Fruit fly (Drosophila melanogaster) whole organism, embryonic: ENCODE results near the gene Cpr67Fb.

ENCODE experiments used
- Ada2b ChIP-seq: fragments of 200-800 bp; sonication (Bioruptor generic); IDR thresholded peaks from 2 replicates; pipeline ENCODE4 v1.3.6; 2022; ENCODE audit warnings: missing biosample characterization, missing genetic modification characterization
- B-H2 ChIP-seq: fragments of 200-800 bp; sonication (Bioruptor generic); optimal IDR thresholded peaks from 2 replicates; lab custom pipeline; 2018; ENCODE audit warnings: missing biosample characterization, mild to moderate bottlenecking, missing genetic modification characterization
- Bgb ChIP-seq: fragments of 200-800 bp; sonication (Bioruptor generic); IDR thresholded peaks from 2 replicates; pipeline ENCODE4 v1.3.6; 2022; ENCODE audit warnings: missing biosample characterization, missing genetic modification characterization; ENCODE audit not compliant: partially characterized antibody
- Blimp-1 ChIP-seq: fragments of 200-800 bp; sonication (Bioruptor generic); optimal IDR thresholded peaks from 3 replicates; lab custom pipeline; 2018; ENCODE audit warnings: missing biosample characterization, missing genetic modification characterization, mild to moderate bottlenecking, moderate library complexity, missing genetic modification reagents
- CG11247 ChIP-seq: fragments of 200-800 bp; sonication (Bioruptor generic); IDR thresholded peaks from 2 replicates; pipeline ENCODE4 v1.3.6; 2022; ENCODE audit warnings: missing biosample characterization, missing genetic modification characterization
- CG13123 ChIP-seq: fragments of 200-800 bp; sonication (Bioruptor generic); optimal IDR thresholded peaks from 2 replicates; lab custom pipeline; 2016; ENCODE audit warnings: missing biosample characterization, missing genetic modification characterization
- CG14667 ChIP-seq: fragments of 200-800 bp; sonication (Bioruptor generic); IDR thresholded peaks from 2 replicates; pipeline ENCODE4 v1.3.6; 2022; ENCODE audit warnings: missing biosample characterization, missing genetic modification characterization
- CG15514 ChIP-seq: fragments of 200-800 bp; sonication (Bioruptor generic); optimal IDR thresholded peaks from 3 replicates; lab custom pipeline; 2017; ENCODE audit warnings: missing biosample characterization, missing genetic modification characterization, mild to moderate bottlenecking, moderate library complexity, missing genetic modification reagents
- CG1603 ChIP-seq: fragments of 200-800 bp; sonication (Bioruptor generic); optimal IDR thresholded peaks from 2 replicates; lab custom pipeline; 2019; ENCODE audit warnings: missing biosample characterization, mild to moderate bottlenecking, missing genetic modification characterization, moderate library complexity
- CG17612 ChIP-seq: fragments of 200-800 bp; sonication (Bioruptor generic); IDR thresholded peaks from 2 replicates; pipeline ENCODE4 v1.3.6; 2022; ENCODE audit warnings: missing biosample characterization, missing genetic modification characterization
- CG18764 ChIP-seq: fragments of 200-800 bp; sonication (Bioruptor generic); optimal IDR thresholded peaks from 3 replicates; lab custom pipeline; 2016; ENCODE audit warnings: missing biosample characterization, missing genetic modification characterization
- CG2678 ChIP-seq: fragments of 200-800 bp; sonication (Bioruptor generic); optimal IDR thresholded peaks from 3 replicates; lab custom pipeline; 2019; ENCODE audit warnings: missing biosample characterization, mild to moderate bottlenecking, missing genetic modification characterization, moderate library complexity
- CG2712 ChIP-seq: fragments of 200-800 bp; optimal IDR thresholded peaks from 3 replicates; lab custom pipeline; 2019; ENCODE audit warnings: missing biosample characterization, mild to moderate bottlenecking, missing genetic modification characterization, moderate library complexity
- CG31365 ChIP-seq: fragments of 200-800 bp; sonication (Bioruptor generic); optimal IDR thresholded peaks from 2 replicates; lab custom pipeline; 2018; ENCODE audit warnings: missing biosample characterization, mild to moderate bottlenecking, missing genetic modification characterization
- CG33557 ChIP-seq: fragments of 200-800 bp; sonication (Bioruptor generic); optimal IDR thresholded peaks from 2 replicates; lab custom pipeline; 2019; ENCODE audit warnings: missing biosample characterization, mild to moderate bottlenecking, missing genetic modification characterization, moderate library complexity
- CG34422 ChIP-seq: fragments of 200-800 bp; sonication (Bioruptor generic); IDR thresholded peaks from 3 replicates; pipeline ENCODE4 v1.3.6; 2022; ENCODE audit warnings: missing biosample characterization, missing genetic modification characterization
- CG4617 ChIP-seq: fragments of 200-800 bp; sonication (Bioruptor generic); optimal IDR thresholded peaks from 3 replicates; lab custom pipeline; 2016; ENCODE audit warnings: missing biosample characterization, missing genetic modification characterization, borderline replicate concordance
- CG5953 ChIP-seq: fragments of 200-800 bp; sonication (Bioruptor generic); IDR thresholded peaks from 2 replicates; pipeline ENCODE4 v1.3.6; 2022; ENCODE audit warnings: missing biosample characterization, missing genetic modification characterization
- CG8388 ChIP-seq: fragments of 200-800 bp; sonication (Bioruptor generic); optimal IDR thresholded peaks from 2 replicates; lab custom pipeline; 2019; ENCODE audit warnings: missing biosample characterization, mild to moderate bottlenecking, missing genetic modification characterization, moderate library complexity
- CG9609 ChIP-seq: fragments of 200-800 bp; sonication (Bioruptor generic); optimal IDR thresholded peaks from 3 replicates; lab custom pipeline; 2016; ENCODE audit warnings: missing biosample characterization, missing genetic modification characterization
- CG9932 ChIP-seq: fragments of 200-800 bp; sonication (Bioruptor generic); IDR thresholded peaks from 2 replicates; pipeline ENCODE4 v1.3.6; 2022; ENCODE audit warnings: missing biosample characterization, missing genetic modification characterization
- Camta ChIP-seq: fragments of 200-800 bp; sonication (Bioruptor generic); optimal IDR thresholded peaks from 2 replicates; lab custom pipeline; 2016; ENCODE audit warnings: missing biosample characterization, missing genetic modification characterization
- Doc3 ChIP-seq: fragments of 200-800 bp; sonication (Bioruptor generic); IDR thresholded peaks from 3 replicates; pipeline ENCODE4 v1.3.6; 2022; ENCODE audit warnings: missing biosample characterization, missing genetic modification characterization; ENCODE audit not compliant: partially characterized antibody
- E2f1 ChIP-seq: fragments of 200-800 bp; sonication (Bioruptor generic); IDR thresholded peaks from 2 replicates; pipeline ENCODE4 v1.3.6; 2022; ENCODE audit warnings: missing biosample characterization, missing genetic modification characterization
- E2f2 ChIP-seq: fragments of 200-800 bp; sonication (Bioruptor generic); IDR thresholded peaks from 2 replicates; pipeline ENCODE4 v1.3.6; 2022; ENCODE audit warnings: missing biosample characterization, missing genetic modification characterization
- Ets65A ChIP-seq: fragments of 200-800 bp; sonication (Bioruptor generic); peaks from one replicate; lab custom pipeline; 2016; ENCODE audit warnings: missing biosample characterization, missing genetic modification characterization
- Fer1 ChIP-seq: fragments of 200-800 bp; sonication (Bioruptor generic); optimal IDR thresholded peaks from 2 replicates; lab custom pipeline; 2017; ENCODE audit warnings: missing biosample characterization, mild to moderate bottlenecking, missing genetic modification characterization
- HLH54F ChIP-seq: fragments of 200-800 bp; sonication (Bioruptor generic); optimal IDR thresholded peaks from 3 replicates; lab custom pipeline; 2016; ENCODE audit warnings: missing biosample characterization, missing genetic modification characterization
- Med ChIP-seq: fragments of 200-800 bp; sonication (Bioruptor generic); peaks from one replicate; lab custom pipeline; 2016; ENCODE audit warnings: missing biosample characterization, missing genetic modification characterization, mild to moderate bottlenecking, inconsistent platforms, moderate library complexity
- Nf-YB ChIP-seq: fragments of 200-800 bp; sonication (Bioruptor generic); optimal IDR thresholded peaks from 3 replicates; lab custom pipeline; 2019; ENCODE audit warnings: missing biosample characterization, mild to moderate bottlenecking, missing genetic modification characterization, moderate library complexity
- Spps ChIP-seq: fragments of 200-800 bp; sonication (Bioruptor generic); optimal IDR thresholded peaks from 2 replicates; lab custom pipeline; 2018; ENCODE audit warnings: missing biosample characterization, mild to moderate bottlenecking, missing genetic modification characterization
- caup ChIP-seq: fragments of 200-800 bp; sonication (Bioruptor generic); optimal IDR thresholded peaks from 3 replicates; lab custom pipeline; 2017; ENCODE audit warnings: missing biosample characterization, mild to moderate bottlenecking, missing genetic modification characterization, moderate library complexity; ENCODE audit not compliant: severe bottlenecking
- chif ChIP-seq, 2 experiments: fragments of 200-800 bp; sonication (Bioruptor generic); optimal IDR thresholded peaks; 3 replicates each; lab custom pipeline; 2016; ENCODE audit warnings: missing biosample characterization in 2 of 2, missing genetic modification characterization in 2 of 2
- crp ChIP-seq, 2 experiments: fragments of 200-800 bp; sonication (Bioruptor generic); optimal IDR thresholded peaks; 2 replicates in 1 of 2; 3 replicates in 1 of 2; lab custom pipeline; 2017; ENCODE audit warnings: missing biosample characterization in 2 of 2, missing genetic modification characterization in 2 of 2, mild to moderate bottlenecking in 1 of 2, moderate library complexity in 1 of 2
- gsb ChIP-seq: fragments of 200-800 bp; sonication (Bioruptor generic); IDR thresholded peaks from 2 replicates; pipeline ENCODE4 v1.3.6; 2022; ENCODE audit warnings: missing biosample characterization, missing genetic modification characterization
- hbn ChIP-seq: fragments of 200-800 bp; sonication (Bioruptor generic); IDR thresholded peaks from 2 replicates; pipeline ENCODE4 v1.3.6; 2022; ENCODE audit warnings: missing biosample characterization, missing genetic modification characterization; ENCODE audit not compliant: partially characterized antibody
- hkb ChIP-seq, 2 experiments: fragments of 200-800 bp in 1 of 2; fragments of >200 bp in 1 of 2; sonication (Bioruptor generic) in 1 of 2; IDR thresholded peaks in 1 of 2; optimal IDR thresholded peaks in 1 of 2; 2 replicates each; pipeline versions ENCODE4 v1.3.6 to Lab custom; 2017 to 2022; ENCODE audit warnings: missing biosample characterization in 1 of 2, missing genetic modification characterization in 1 of 2
- ind ChIP-seq: fragments of 200-800 bp; sonication (Bioruptor generic); optimal IDR thresholded peaks from 3 replicates; lab custom pipeline; 2016; ENCODE audit warnings: missing biosample characterization, missing genetic modification characterization
- insv ChIP-seq, 2 experiments: fragments of 200-800 bp; sonication (Bioruptor generic); optimal IDR thresholded peaks; 3 replicates each; lab custom pipeline; 2016 to 2018; ENCODE audit warnings: missing biosample characterization in 2 of 2, missing genetic modification characterization in 2 of 2
- nau ChIP-seq: fragments of 200-800 bp; sonication (Bioruptor generic); optimal IDR thresholded peaks from 3 replicates; lab custom pipeline; 2017; ENCODE audit warnings: missing biosample characterization, mild to moderate bottlenecking, missing genetic modification characterization, missing genetic modification reagents
- nerfin-1 ChIP-seq: fragments of 200-800 bp; sonication (Bioruptor generic); optimal IDR thresholded peaks from 3 replicates; lab custom pipeline; 2019; ENCODE audit warnings: missing biosample characterization, mild to moderate bottlenecking, missing genetic modification characterization, moderate library complexity
- odd ChIP-seq: fragments of 200-800 bp; sonication (Bioruptor generic); optimal IDR thresholded peaks from 2 replicates; lab custom pipeline; 2017; ENCODE audit warnings: missing biosample characterization, mild to moderate bottlenecking, missing genetic modification characterization
- p53 ChIP-seq: fragments of 200-800 bp; sonication (Bioruptor generic); optimal IDR thresholded peaks from 2 replicates; lab custom pipeline; 2016; ENCODE audit warnings: missing biosample characterization, missing genetic modification characterization
- phol ChIP-seq: fragments of 200-800 bp; sonication (Bioruptor generic); optimal IDR thresholded peaks from 3 replicates; lab custom pipeline; 2018; ENCODE audit warnings: missing biosample characterization, mild to moderate bottlenecking, missing genetic modification characterization, moderate library complexity
- seq ChIP-seq: fragments of 200-800 bp; sonication (Bioruptor generic); IDR thresholded peaks from 2 replicates; pipeline ENCODE4 v1.3.6; 2022; ENCODE audit warnings: missing biosample characterization, missing genetic modification characterization
- sima ChIP-seq: fragments of 200-800 bp; sonication (Bioruptor generic); optimal IDR thresholded peaks from 2 replicates; lab custom pipeline; 2016; ENCODE audit warnings: missing biosample characterization, missing genetic modification characterization
- slbo ChIP-seq: fragments of 200-800 bp; sonication (Bioruptor generic); IDR thresholded peaks from 2 replicates; pipeline ENCODE4 v1.3.6; 2022; ENCODE audit warnings: missing biosample characterization, missing genetic modification characterization
- slou ChIP-seq: fragments of 200-800 bp; sonication (Bioruptor generic); optimal IDR thresholded peaks from 3 replicates; lab custom pipeline; 2016; ENCODE audit warnings: missing biosample characterization, missing genetic modification characterization
- ttk ChIP-seq: fragments of 200-800 bp; sonication (Bioruptor generic); IDR thresholded peaks from 2 replicates; pipeline ENCODE4 v2.1.2; 2022; ENCODE audit warnings: missing biosample characterization, missing genetic modification characterization
- vvl ChIP-seq: fragments of 200-800 bp; sonication (Bioruptor generic); IDR thresholded peaks from 2 replicates; pipeline ENCODE4 v1.3.6; 2022; ENCODE audit warnings: missing biosample characterization, missing genetic modification characterization

Cpr67Fb gene

DNA sequence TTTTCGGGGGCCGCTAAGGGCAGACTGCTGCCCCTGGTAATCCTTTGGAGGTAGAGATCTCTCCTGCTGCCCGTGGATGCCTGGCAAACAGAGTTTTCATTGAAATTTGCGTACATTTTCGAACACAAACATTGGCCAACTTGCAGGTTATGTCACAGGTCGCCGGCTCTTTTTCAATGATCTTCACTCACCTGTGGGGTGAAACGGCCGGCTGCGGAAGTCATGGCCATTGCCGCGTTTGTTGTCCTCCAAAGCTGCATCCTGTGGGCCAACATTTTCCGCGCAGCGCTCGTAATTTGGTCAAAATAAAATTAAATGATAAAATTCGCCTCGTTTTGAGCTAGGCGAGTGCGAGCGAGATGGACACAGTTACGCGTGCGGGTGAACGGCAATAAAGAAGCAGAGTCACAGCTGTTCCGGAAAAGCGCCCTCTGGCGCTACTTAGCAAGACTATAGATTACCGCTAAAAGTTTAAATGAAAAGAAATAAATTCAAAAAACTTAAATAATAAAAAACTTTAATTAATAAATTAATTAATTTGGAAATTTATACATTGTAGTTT, 8.2 kb upstream of the Cpr67Fb start (continued):
- TF ChIP-seq CG2678 (tag; lab: Kevin White, UChicago) (no peak), E2f2 (GFP tag; lab: Robert Waterston, UW) (peak; percentile 93), sima (no peak), CG1603 (tag; lab: Kevin White, UChicago) (peak; percentile 48), gsb (GFP tag; lab: Robert Waterston, UW) (no peak), p53 (no peak), CG17612 (GFP tag; lab: Robert Waterston, UW) (no peak), Doc3 (GFP tag; lab: Robert Waterston, UW) (no peak), CG11247 (GFP tag; lab: Robert Waterston, UW) (no peak), B-H2 (GFP tag; lab: Kevin White, UChicago) (no peak), CG34422 (GFP tag; lab: Robert Waterston, UW) (peak; percentile 65; the same call in 1 of the 3 replicates), slbo (GFP tag; lab: Robert Waterston, UW) (peak; percentile 26; the same call in 1 of the 2 replicates), CG5953 (GFP tag; lab: Robert Waterston, UW) (no peak), CG31365 (tag; lab: Kevin White, UChicago) (no peak), Bgb (GFP tag; lab: Robert Waterston, UW) (peak; percentile 25; the same call in 1 of the 2 replicates), Nf-YB (GFP tag; lab: Kevin White, UChicago) (no peak), CG8388 (GFP tag; lab: Kevin White, UChicago) (no peak), Fer1 (GFP tag; lab: Kevin White, UChicago) (peak; percentile 43), Blimp-1 (GFP tag; lab: Kevin White, UChicago) (no peak), CG9932 (no peak), CG15514 (peak; percentile 56), seq (GFP tag; lab: Robert Waterston, UW) (no peak), CG9609 (GFP tag; lab: Kevin White, UChicago) (no peak), slou (GFP tag; lab: Kevin White, UChicago) (no peak), ttk (GFP tag; lab: Robert Waterston, UW) (no peak), CG2712 (tag; lab: Kevin White, UChicago) (no peak), Camta (GFP tag; lab: Kevin White, UChicago) (no peak), chif (GFP tag; optimal IDR thresholded peaks at IDR 0.05; lab: Kevin White, UChicago) (no peak), nau (GFP tag; lab: Kevin White, UChicago) (no peak), phol (tag; lab: Kevin White, UChicago) (peak; percentile 12), Ada2b (GFP tag; lab: Robert Waterston, UW) (no peak), vvl (GFP tag; lab: Robert Waterston, UW) (peak; percentile 19; the same call in 1 of the 2 replicates), CG4617 (GFP tag; lab: Kevin White, UChicago) (peak; percentile 65), Spps (tag; lab: Kevin White, UChicago) (no peak), insv (GFP tag; optimal IDR thresholded peaks at IDR 0.05; lab: Kevin White, UChicago) (no peak), hbn (GFP tag; lab: Robert Waterston, UW) (no peak), HLH54F (GFP tag; lab: Kevin White, UChicago) (no peak), Med (GFP tag; lab: Kevin White, UChicago) (peak; percentile 51), odd (no peak), nerfin-1 (tag; lab: Kevin White, UChicago) (no peak), crp (GFP tag; optimal IDR thresholded peaks at IDR 0.05; lab: Kevin White, UChicago) (peak; percentile 61 to 94), CG18764 (GFP tag; lab: Kevin White, UChicago) (no peak), CG14667 (GFP tag; lab: Robert Waterston, UW) (no peak), E2f1 (GFP tag; lab: Robert Waterston, UW) (no peak), caup (no peak), Ets65A (GFP tag; lab: Kevin White, UChicago) (no peak), CG33557 (no peak), CG13123 (no peak), hkb (optimal IDR thresholded peaks at IDR 0.05; lab: Kevin White, UChicago) (no peak), hkb (GFP tag; IDR thresholded peaks at IDR 0.05; lab: Robert Waterston, UW) (peak; percentile 17; the same call in 1 of the 2 replicates), ind (GFP tag; lab: Kevin White, UChicago) (no peak)
